Worm (Caenorhabditis elegans): ENCODE measurements around the gene C41H7.2.

The C41H7.2 gene

DNA sequence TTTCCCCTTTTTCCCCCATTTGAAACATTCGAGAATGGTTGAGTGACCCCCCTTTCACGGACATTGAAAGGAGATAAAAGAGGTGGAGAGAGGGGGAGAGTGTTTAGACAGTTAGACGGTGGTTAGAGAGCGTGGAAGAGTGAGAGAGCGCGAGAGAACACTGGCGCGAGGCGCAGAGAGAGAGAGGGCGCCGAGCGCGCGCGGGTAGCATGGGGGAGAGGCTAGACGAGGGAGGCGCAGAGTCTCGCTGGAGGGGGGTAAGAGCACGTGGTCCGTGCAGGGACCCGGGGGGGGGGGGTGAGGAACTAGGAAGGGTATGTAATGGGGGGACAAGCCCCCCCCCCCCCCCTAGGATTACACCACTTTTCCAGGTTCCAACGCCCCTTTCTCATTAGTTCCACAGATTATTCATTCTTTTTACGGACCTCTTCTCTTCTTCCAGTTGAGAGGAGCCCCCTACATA, 40.6 kb upstream of the C41H7.2 start (continued):
- TF ChIP-seq ztf-7 (tag; optimal IDR thresholded peaks at IDR 0.05) (no peak), daf-16 (GFP tag; optimal IDR thresholded peaks at IDR 0.05) (peak in 1 of 2 experiments; percentile 44), daf-16 (tag; optimal IDR thresholded peaks at IDR 0.05) (peak; percentile 68), ceh-62 (tag; optimal IDR thresholded peaks at IDR 0.05) (no peak)

DNA sequence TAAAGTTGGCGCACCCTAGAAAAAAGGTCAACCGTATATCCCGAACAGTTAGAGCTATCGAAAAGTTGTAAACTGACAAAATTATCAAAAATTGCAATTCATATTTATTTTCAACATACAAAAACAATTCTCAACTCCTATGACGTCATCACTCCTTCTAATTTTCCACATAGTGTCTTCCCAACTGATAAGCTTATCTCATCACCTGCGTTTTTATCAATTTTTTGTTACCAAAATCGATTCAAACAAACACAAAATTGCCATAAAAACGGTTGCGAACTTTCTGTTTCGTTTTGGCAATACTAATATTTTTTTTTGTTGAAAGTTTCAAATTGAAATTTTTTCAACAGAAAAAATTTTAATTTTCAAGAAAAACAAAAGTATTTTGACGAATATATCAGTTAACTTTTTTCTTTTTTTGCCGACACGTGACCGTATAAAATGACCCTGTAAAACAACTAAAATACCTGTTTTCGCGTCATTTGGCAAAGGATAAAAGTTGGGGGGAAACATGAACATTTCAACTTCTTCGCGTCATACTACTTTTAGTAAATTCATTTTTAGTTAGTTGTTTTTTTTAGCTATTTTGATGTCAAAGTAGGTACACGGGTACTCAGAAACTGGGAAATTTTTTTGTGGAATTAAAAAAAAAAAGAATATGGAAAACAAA, 38.9 kb upstream of the C41H7.2 start:
- TF ChIP-seq lim-7 (GFP tag; IDR thresholded peaks at IDR 0.05) (no peak), egl-43 (GFP tag; IDR thresholded peaks at IDR 0.05) (no peak), ceh-62 (tag; optimal IDR thresholded peaks at IDR 0.05) (no peak), T20F7.1 (GFP tag; optimal IDR thresholded peaks at IDR 0.05) (peak; percentile 14), dve-1 (tag; optimal IDR thresholded peaks at IDR 0.05; ENCODE audit: insufficient read depth) (peak; percentile 84), php-3 (GFP tag; IDR thresholded peaks at IDR 0.05) (peak; percentile 39; the same call in 1 of the 2 replicates), hif-1 (tag; optimal IDR thresholded peaks at IDR 0.05) (no peak), set-16 (GFP tag; IDR thresholded peaks at IDR 0.05) (no peak), pqm-1 (tag; optimal IDR thresholded peaks at IDR 0.05) (peak; percentile 89), aha-1 (tag) (peak; percentile 38), nhr-77 (tag; optimal IDR thresholded peaks at IDR 0.05) (peak; percentile 65), Y105C5A.15 (GFP tag; IDR thresholded peaks at IDR 0.05) (no peak), ZK337.2 (GFP tag; IDR thresholded peaks at IDR 0.05) (no peak), vab-7 (GFP tag; IDR thresholded peaks at IDR 0.05) (no peak), mxl-3 (GFP tag; optimal IDR thresholded peaks at IDR 0.05) (peak; percentile 2), daf-16 (GFP tag; optimal IDR thresholded peaks at IDR 0.05) (no peak), daf-16 (tag; optimal IDR thresholded peaks at IDR 0.05) (peak; percentile 84), dmd-6 (GFP tag; IDR thresholded peaks at IDR 0.05) (peak; percentile 89), lin-13 (GFP tag; optimal IDR thresholded peaks at IDR 0.05) (peak; percentile 2), pha-4 (GFP tag; IDR thresholded peaks at IDR 0.05) (no peak), pha-4 (tag; optimal IDR thresholded peaks at IDR 0.05) (no peak), ctbp-1 (GFP tag; IDR thresholded peaks at IDR 0.05) (no peak), lin-39 (tag; optimal IDR thresholded peaks at IDR 0.05) (no peak), madf-9 (GFP tag; conservative IDR thresholded peaks at IDR 0.05) (no peak), dpl-1 (GFP tag; optimal IDR thresholded peaks at IDR 0.05) (peak; percentile 3), lin-1 (GFP tag; IDR thresholded peaks at IDR 0.05) (0 out of 2 replicates have a peak, but pooled peaks have one; percentile 38), mep-1 (tag; optimal IDR thresholded peaks at IDR 0.05) (peak; percentile 37), mdl-1 (tag; optimal IDR thresholded peaks at IDR 0.05) (peak in 1 of 2 experiments; percentile 12), zip-2 (tag; optimal IDR thresholded peaks at IDR 0.05) (no peak), hlh-11 (tag; optimal IDR thresholded peaks at IDR 0.05) (peak; percentile 77), hlh-30 (tag; optimal IDR thresholded peaks at IDR 0.05; ENCODE audit: insufficient read depth) (peak; percentile 18), arid-1 (GFP tag; conservative IDR thresholded peaks at IDR 0.05) (no peak), gei-8 (GFP tag; optimal IDR thresholded peaks at IDR 0.05) (no peak), ztf-7 (tag; optimal IDR thresholded peaks at IDR 0.05) (no peak), lsy-2 (tag; optimal IDR thresholded peaks at IDR 0.05) (peak in 1 of 2 experiments; percentile 4), mes-2 (tag; optimal IDR thresholded peaks at IDR 0.05; ENCODE audit: poor library complexity, severe bottlenecking) (peak; percentile 26), nhr-28 (tag; optimal IDR thresholded peaks at IDR 0.05) (peak; percentile 70)

DNA sequence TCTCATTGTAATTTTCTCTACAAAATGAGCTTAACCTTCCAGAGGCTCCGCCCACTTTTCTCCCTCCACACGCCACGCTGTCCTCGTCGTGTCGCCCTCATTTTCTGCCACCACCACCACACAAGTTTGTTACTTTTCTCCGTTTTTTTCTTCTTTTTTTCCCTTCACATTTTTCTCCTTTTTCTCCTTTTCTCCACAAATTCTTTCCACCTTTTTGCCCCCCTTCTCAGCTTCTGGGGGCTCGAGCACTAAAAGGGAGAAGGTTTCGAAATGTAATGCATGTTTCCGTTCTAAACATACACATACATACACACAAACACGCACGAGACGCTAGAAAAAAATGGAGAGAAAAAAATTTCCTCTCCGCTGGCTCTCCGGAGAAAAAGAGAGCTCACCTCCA, 38.0 kb upstream of the C41H7.2 start, which contains the start of gene nhr-88:
Gene nhr-88 (plus strand): TSS at position 43 of the 400 bp plus-strand sequence.
- peak; percentile 2 for TF ChIP-seq nhr-48 (tag; optimal IDR thresholded peaks at IDR 0.05)
- peak in 1 of 2 experiments; percentile 57 for TF ChIP-seq lsy-2 (tag; optimal IDR thresholded peaks at IDR 0.05)
- peak; percentile 26; the same call in 1 of the 2 replicates for TF ChIP-seq ceh-20 (GFP tag; IDR thresholded peaks at IDR 0.05)
- peak; percentile 45 for TF ChIP-seq mep-1 (tag; optimal IDR thresholded peaks at IDR 0.05)
- no peak for TF ChIP-seq dmd-9 (GFP tag; IDR thresholded peaks at IDR 0.05)
- TF ChIP-seq zip-11 (GFP tag; IDR thresholded peaks at IDR 0.05), result no peak
- peak; percentile 8 for TF ChIP-seq spr-3 (GFP tag; optimal IDR thresholded peaks at IDR 0.05)
- TF ChIP-seq sdz-12 (GFP tag; optimal IDR thresholded peaks at IDR 0.05), result peak; percentile 47
- peak; percentile 51; the same call in 1 of the 2 replicates for TF ChIP-seq vab-7 (GFP tag; IDR thresholded peaks at IDR 0.05)
- peak; percentile 58 for TF ChIP-seq hmg-1.1 (GFP tag; IDR thresholded peaks at IDR 0.05)
- peak; percentile 33 for TF ChIP-seq dve-1 (tag; optimal IDR thresholded peaks at IDR 0.05; ENCODE audit: insufficient read depth)
- TF ChIP-seq madf-9 (GFP tag; conservative IDR thresholded peaks at IDR 0.05), result no peak
- peak; percentile 69 for TF ChIP-seq fkh-10 (GFP tag; optimal IDR thresholded peaks at IDR 0.05)
- no peak for TF ChIP-seq tag-97 (GFP tag; IDR thresholded peaks at IDR 0.05)
- TF ChIP-seq unc-62 (GFP tag; optimal IDR thresholded peaks at IDR 0.05 in 1 of 2), result peak in 1 of 2 experiments; percentile 43
- TF ChIP-seq unc-62 (tag; optimal IDR thresholded peaks at IDR 0.05), result no peak
- TF ChIP-seq mdl-1 (tag; optimal IDR thresholded peaks at IDR 0.05), result peak in 1 of 2 experiments; percentile 4

All from whole organism, L4 larva.